Fruit fly (Drosophila melanogaster): ENCODE results near the gene EMC2A.

The EMC2A gene

DNA sequence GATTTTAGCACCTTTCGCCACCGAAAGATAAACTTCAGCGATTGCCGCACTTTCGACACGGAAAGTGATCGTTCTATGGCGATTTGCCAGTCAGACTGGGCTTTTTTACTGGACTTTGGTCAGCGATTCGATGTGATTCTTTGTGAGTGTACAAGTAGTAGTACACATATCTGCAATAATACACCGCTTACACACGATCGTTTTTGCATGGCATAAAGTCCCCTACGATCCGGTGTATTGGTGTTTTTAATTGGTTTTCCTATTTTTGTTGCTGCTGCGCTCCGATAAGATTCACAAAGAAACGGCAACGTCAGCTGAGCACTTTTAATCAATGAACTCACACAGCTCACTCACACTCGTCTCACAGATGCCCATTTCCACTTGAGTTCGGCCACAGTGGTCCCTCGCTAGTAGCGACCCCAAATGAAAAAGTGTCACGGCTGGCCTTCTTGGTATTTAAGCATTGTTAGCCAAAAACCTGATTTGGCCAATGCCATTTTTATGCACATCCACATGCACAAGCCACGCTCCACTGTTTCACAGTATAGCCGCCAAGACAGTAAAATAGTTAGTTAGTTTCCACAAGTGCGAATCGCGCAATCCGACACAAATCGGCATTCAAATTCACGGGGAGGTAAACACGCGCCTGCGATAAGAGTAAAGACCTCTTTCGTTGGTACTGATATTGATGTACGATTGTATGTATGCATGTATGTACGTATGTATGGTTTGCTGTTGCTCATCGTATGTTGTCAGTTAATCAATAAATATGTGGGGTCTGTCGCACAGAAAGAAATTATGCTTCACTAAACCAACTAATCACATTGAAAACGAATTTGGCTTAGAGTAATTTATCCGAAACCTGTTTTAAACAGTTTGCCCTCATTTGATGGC lies 9.4 kb downstream of the EMC2A start (continued):
- peak; percentile 84 for TF ChIP-seq Ets97D (GFP tag; optimal IDR thresholded peaks at IDR 0.05)
- peak; percentile 95 for TF ChIP-seq Fer3 (tag; optimal IDR thresholded peaks at IDR 0.05)
- peak; percentile 54 for TF ChIP-seq tap (tag; optimal IDR thresholded peaks at IDR 0.05)
- peak; percentile 87 for TF ChIP-seq ftz-f1 (GFP tag; optimal IDR thresholded peaks at IDR 0.05)
- peak; percentile 37 for TF ChIP-seq pfk (GFP tag; optimal IDR thresholded peaks at IDR 0.05)
- TF ChIP-seq CG9437 (GFP tag; optimal IDR thresholded peaks at IDR 0.05) = peak; percentile 79
- peak; percentile 98 for TF ChIP-seq CG14441 (GFP tag; IDR thresholded peaks at IDR 0.05)
- peak; percentile 91 for TF ChIP-seq Mad (GFP tag; optimal IDR thresholded peaks at IDR 0.05)
- TF ChIP-seq Atf-2 (GFP tag; optimal IDR thresholded peaks at IDR 0.05) = peak; percentile 90
- peak in 1 of 2 experiments; percentile 87 for TF ChIP-seq Eip74EF (GFP tag; optimal IDR thresholded peaks at IDR 0.05)
- peak; percentile 83 for TF ChIP-seq CG17359 (tag; optimal IDR thresholded peaks at IDR 0.05)
- TF ChIP-seq maf-S (GFP tag; optimal IDR thresholded peaks at IDR 0.05) = peak; percentile 94
- peak; percentile 95 for TF ChIP-seq ken (GFP tag; IDR thresholded peaks at IDR 0.05)
- peak; percentile 88 for TF ChIP-seq z (GFP tag; IDR thresholded peaks at IDR 0.05)
- peak; percentile 97 for TF ChIP-seq schlank (tag; optimal IDR thresholded peaks at IDR 0.05)
- peak; percentile 93 for TF ChIP-seq CG12071 (GFP tag; optimal IDR thresholded peaks at IDR 0.05)
- TF ChIP-seq oc (tag; optimal IDR thresholded peaks at IDR 0.05) = peak; percentile 81
- TF ChIP-seq CG12299 (tag; optimal IDR thresholded peaks at IDR 0.05) = peak; percentile 84
- peak; percentile 90 for TF ChIP-seq slp2 (GFP tag; optimal IDR thresholded peaks at IDR 0.05)
- peak; percentile 91 for TF ChIP-seq CG12219 (GFP tag; optimal IDR thresholded peaks at IDR 0.05)
- TF ChIP-seq sisA (GFP tag; IDR thresholded peaks at IDR 0.05) = peak; percentile 93
- TF ChIP-seq stwl (tag; optimal IDR thresholded peaks at IDR 0.05) = no peak
- TF ChIP-seq nerfin-1 (tag; optimal IDR thresholded peaks at IDR 0.05) = peak; percentile 68
- TF ChIP-seq bowl (GFP tag; IDR thresholded peaks at IDR 0.05) = peak; percentile 93
- TF ChIP-seq bcd (GFP tag; optimal IDR thresholded peaks at IDR 0.05) = peak; percentile 93
- no peak for TF ChIP-seq pros (GFP tag; optimal IDR thresholded peaks at IDR 0.05)
- TF ChIP-seq jing (GFP tag; optimal IDR thresholded peaks at IDR 0.05) = peak; percentile 82
- TF ChIP-seq p53 (GFP tag; optimal IDR thresholded peaks at IDR 0.05) = peak; percentile 83
- TF ChIP-seq Hand (GFP tag; optimal IDR thresholded peaks at IDR 0.05) = peak; percentile 95
- TF ChIP-seq CG17912 (GFP tag; optimal IDR thresholded peaks at IDR 0.05) = peak; percentile 85
- TF ChIP-seq Poxn (GFP tag; IDR thresholded peaks at IDR 0.05) = peak; percentile 97
- peak; percentile 88 for TF ChIP-seq chn (GFP tag; optimal IDR thresholded peaks at IDR 0.05)
- peak; percentile 87 for TF ChIP-seq BtbVII (GFP tag; optimal IDR thresholded peaks at IDR 0.05)
- peak; percentile 97 for TF ChIP-seq Aef1 (GFP tag; IDR thresholded peaks at IDR 0.05)
- TF ChIP-seq dati (GFP tag; IDR thresholded peaks at IDR 0.05) = peak; percentile 77
- TF ChIP-seq al (GFP tag; IDR thresholded peaks at IDR 0.05) = peak; percentile 97
- TF ChIP-seq CG7963 (GFP tag; IDR thresholded peaks at IDR 0.05; ENCODE audit: partially characterized antibody) = no peak
- peak; percentile 96 for TF ChIP-seq CG7839 (tag; optimal IDR thresholded peaks at IDR 0.05)
- TF ChIP-seq CG17385 (GFP tag; optimal IDR thresholded peaks at IDR 0.05) = peak; percentile 89
- peak; percentile 94 for TF ChIP-seq Dek (tag; optimal IDR thresholded peaks at IDR 0.05)
- TF ChIP-seq wdn (GFP tag; IDR thresholded peaks at IDR 0.05) = peak; percentile 98
- TF ChIP-seq bigmax (GFP tag; optimal IDR thresholded peaks at IDR 0.05) = peak; percentile 46
- no peak for TF ChIP-seq Elba2 (GFP tag; optimal IDR thresholded peaks at IDR 0.05)
- TF ChIP-seq chif (GFP tag; optimal IDR thresholded peaks at IDR 0.05) = peak; percentile 83 to 87
- peak; percentile 89 for TF ChIP-seq Myb (GFP tag; optimal IDR thresholded peaks at IDR 0.05)
- peak; percentile 65 for TF ChIP-seq fd96Cb (tag; optimal IDR thresholded peaks at IDR 0.05)
- no peak for TF ChIP-seq CG16813 (GFP tag; IDR thresholded peaks at IDR 0.05; ENCODE audit: partially characterized antibody)
- TF ChIP-seq twi (tag; optimal IDR thresholded peaks at IDR 0.05) = peak; percentile 59
